Fruit fly (Drosophila melanogaster) whole organism, embryonic: ENCODE data around the gene CheA75a.
A peak's percentile ranks its signal among the peaks of the same experiment; 100 is the strongest.

Experiments used
- C15 ChIP-seq: fragments of 200-800 bp; sonication (Bioruptor generic); IDR thresholded peaks from 3 replicates; pipeline ENCODE4 v1.3.6; 2022; ENCODE audit warnings: missing biosample characterization, missing genetic modification characterization
- CG10274 ChIP-seq: fragments of 200-800 bp; sonication (Bioruptor generic); optimal IDR thresholded peaks from 3 replicates; lab custom pipeline; 2017; ENCODE audit warnings: missing biosample characterization, mild to moderate bottlenecking, missing genetic modification characterization
- CG13894 ChIP-seq: fragments of 200-800 bp; sonication (Bioruptor generic); optimal IDR thresholded peaks from 3 replicates; lab custom pipeline; 2018; ENCODE audit warnings: missing biosample characterization, mild to moderate bottlenecking, missing genetic modification characterization, moderate library complexity
- CG15696 ChIP-seq: fragments of 200-800 bp; sonication (Bioruptor generic); optimal IDR thresholded peaks from 2 replicates; lab custom pipeline; 2019; ENCODE audit warnings: missing biosample characterization, mild to moderate bottlenecking, missing genetic modification characterization, moderate library complexity
- CG16813 ChIP-seq: fragments of 200-800 bp; sonication (Bioruptor generic); IDR thresholded peaks from 3 replicates; pipeline ENCODE4 v1.3.6; 2022; ENCODE audit warnings: missing biosample characterization, missing genetic modification characterization; ENCODE audit not compliant: partially characterized antibody
- CG3281 ChIP-seq: fragments of 200-800 bp; sonication (Bioruptor generic); optimal IDR thresholded peaks from 3 replicates; lab custom pipeline; 2017; ENCODE audit warnings: missing biosample characterization, mild to moderate bottlenecking, missing genetic modification characterization
- CG3847 ChIP-seq: fragments of 200-800 bp; sonication (Bioruptor generic); IDR thresholded peaks from 2 replicates; pipeline ENCODE4 v1.3.6; 2022; ENCODE audit warnings: missing biosample characterization, missing genetic modification characterization
- CG4404 ChIP-seq: fragments of 200-800 bp; sonication (Bioruptor generic); IDR thresholded peaks from 2 replicates; pipeline ENCODE4 v1.3.6; 2022; ENCODE audit warnings: missing biosample characterization, missing genetic modification characterization
- CG6689 ChIP-seq: fragments of 200-800 bp; sonication (Bioruptor generic); IDR thresholded peaks from 2 replicates; pipeline ENCODE4 v1.3.6; 2022; ENCODE audit warnings: missing biosample characterization, missing genetic modification characterization
- CG6765 ChIP-seq: fragments of 200-800 bp; sonication (Bioruptor generic); optimal IDR thresholded peaks from 3 replicates; lab custom pipeline; 2017; ENCODE audit warnings: missing biosample characterization, mild to moderate bottlenecking, missing genetic modification characterization
- CG8290 ChIP-seq, 3 experiments: fragments of 200-800 bp; sonication (Bioruptor generic); optimal IDR thresholded peaks; 2 replicates each; lab custom pipeline; 2016 to 2019; ENCODE audit warnings: missing biosample characterization in 3 of 3, missing genetic modification characterization in 3 of 3, mild to moderate bottlenecking in 2 of 3, moderate library complexity in 1 of 3
- CG9437 ChIP-seq: fragments of 200-800 bp; sonication (Bioruptor generic); optimal IDR thresholded peaks from 2 replicates; lab custom pipeline; 2018; ENCODE audit warnings: missing biosample characterization, mild to moderate bottlenecking, missing genetic modification characterization
- CHES-1-like ChIP-seq: fragments of 200-800 bp; sonication (Bioruptor generic); optimal IDR thresholded peaks from 2 replicates; lab custom pipeline; 2016; ENCODE audit warnings: missing biosample characterization, missing genetic modification characterization
- Chrac-16 ChIP-seq: fragments of 200-800 bp; sonication (Bioruptor generic); optimal IDR thresholded peaks from 3 replicates; lab custom pipeline; 2016; ENCODE audit warnings: missing biosample characterization, missing genetic modification characterization
- Dad ChIP-seq: fragments of 200-800 bp; sonication (Bioruptor generic); optimal IDR thresholded peaks from 3 replicates; lab custom pipeline; 2016; ENCODE audit warnings: missing biosample characterization, missing genetic modification characterization
- Dek ChIP-seq: fragments of 200-800 bp; sonication (Bioruptor generic); optimal IDR thresholded peaks from 3 replicates; lab custom pipeline; 2019; ENCODE audit warnings: missing biosample characterization, mild to moderate bottlenecking, missing genetic modification characterization, moderate library complexity
- E2f2 ChIP-seq: fragments of 200-800 bp; sonication (Bioruptor generic); IDR thresholded peaks from 2 replicates; pipeline ENCODE4 v1.3.6; 2022; ENCODE audit warnings: missing biosample characterization, missing genetic modification characterization
- Eip74EF ChIP-seq, 2 experiments: fragments of 200-800 bp in 1 of 2; fragments of >200 bp in 1 of 2; sonication (Bioruptor generic) in 1 of 2; optimal IDR thresholded peaks; 2 replicates each; lab custom pipeline; 2017 to 2019; ENCODE audit warnings: missing biosample characterization in 2 of 2, missing genetic modification characterization in 2 of 2, mild to moderate bottlenecking in 1 of 2, moderate library complexity in 1 of 2
- Fer1 ChIP-seq: fragments of 200-800 bp; sonication (Bioruptor generic); optimal IDR thresholded peaks from 2 replicates; lab custom pipeline; 2017; ENCODE audit warnings: missing biosample characterization, mild to moderate bottlenecking, missing genetic modification characterization
- H2.0 ChIP-seq: fragments of 200-800 bp; sonication (Bioruptor generic); IDR thresholded peaks from 2 replicates; pipeline ENCODE4 v1.3.6; 2022; ENCODE audit warnings: missing biosample characterization, missing genetic modification characterization
- Lhr ChIP-seq: fragments of 200-800 bp; sonication (Bioruptor generic); optimal IDR thresholded peaks from 3 replicates; lab custom pipeline; 2017; ENCODE audit warnings: mild to moderate bottlenecking, missing biosample characterization, missing genetic modification reagents, missing genetic modification characterization
- MTF-1 ChIP-seq: fragments of 200-800 bp; sonication (Bioruptor generic); optimal IDR thresholded peaks from 2 replicates; lab custom pipeline; 2018; ENCODE audit warnings: missing biosample characterization, mild to moderate bottlenecking, missing genetic modification characterization, borderline replicate concordance
- Sox102F ChIP-seq: fragments of 200-800 bp; sonication (Bioruptor generic); optimal IDR thresholded peaks from 2 replicates; lab custom pipeline; 2018; ENCODE audit warnings: missing biosample characterization, mild to moderate bottlenecking, missing genetic modification characterization, moderate library complexity
- ara ChIP-seq: fragments of 200-800 bp; sonication (Bioruptor generic); IDR thresholded peaks from 2 replicates; pipeline ENCODE4 v1.3.6; 2022; ENCODE audit warnings: missing biosample characterization, missing genetic modification characterization
- az2 ChIP-seq: fragments of 200-800 bp; sonication (Bioruptor generic); optimal IDR thresholded peaks from 3 replicates; lab custom pipeline; 2016; ENCODE audit warnings: missing biosample characterization, missing genetic modification characterization
- bab2 ChIP-seq: fragments of 200-800 bp; sonication (Bioruptor generic); optimal IDR thresholded peaks from 2 replicates; lab custom pipeline; 2016; ENCODE audit warnings: missing biosample characterization, missing genetic modification characterization
- cad ChIP-seq: fragments of >200 bp; optimal IDR thresholded peaks from 2 replicates; lab custom pipeline; 2017; ENCODE audit warnings: missing biosample characterization, missing genetic modification characterization
- cwo ChIP-seq: fragments of 200-800 bp; sonication (Bioruptor generic); optimal IDR thresholded peaks from 3 replicates; lab custom pipeline; 2017; ENCODE audit warnings: missing biosample characterization, missing genetic modification characterization, mild to moderate bottlenecking, moderate library complexity, missing genetic modification reagents
- dpn ChIP-seq, 2 experiments: fragments of 200-800 bp; sonication (Bioruptor generic); optimal IDR thresholded peaks; 3 replicates each; lab custom pipeline; 2016; ENCODE audit warnings: missing biosample characterization in 2 of 2, missing genetic modification characterization in 2 of 2
- dysf ChIP-seq: fragments of 200-800 bp; sonication (Bioruptor generic); IDR thresholded peaks from 3 replicates; pipeline ENCODE4 v1.3.6; 2022; ENCODE audit warnings: missing biosample characterization, missing genetic modification characterization
- en ChIP-seq: fragments of 200-800 bp; sonication (Bioruptor generic); optimal IDR thresholded peaks from 2 replicates; lab custom pipeline; 2016; ENCODE audit warnings: missing biosample characterization, missing genetic modification characterization
- gcm2 ChIP-seq: fragments of 200-800 bp; sonication (Bioruptor generic); optimal IDR thresholded peaks from 2 replicates; lab custom pipeline; 2016; ENCODE audit warnings: missing biosample characterization, missing genetic modification characterization
- grn ChIP-seq: fragments of 200-800 bp; sonication (Bioruptor generic); optimal IDR thresholded peaks from 3 replicates; lab custom pipeline; 2017; ENCODE audit warnings: missing biosample characterization, missing genetic modification characterization
- gsb-n ChIP-seq: fragments of 200-800 bp; sonication (Bioruptor generic); optimal IDR thresholded peaks from 3 replicates; lab custom pipeline; 2018; ENCODE audit warnings: missing biosample characterization, mild to moderate bottlenecking, missing genetic modification characterization
- ind ChIP-seq: fragments of 200-800 bp; sonication (Bioruptor generic); optimal IDR thresholded peaks from 3 replicates; lab custom pipeline; 2016; ENCODE audit warnings: missing biosample characterization, missing genetic modification characterization
- kni ChIP-seq: fragments of 200-800 bp; sonication (Bioruptor generic); optimal IDR thresholded peaks from 3 replicates; lab custom pipeline; 2017; ENCODE audit warnings: mild to moderate bottlenecking, missing biosample characterization, missing genetic modification reagents, missing genetic modification characterization
- maf-S ChIP-seq: fragments of 200-800 bp; sonication (Bioruptor generic); optimal IDR thresholded peaks from 2 replicates; lab custom pipeline; 2016; ENCODE audit warnings: missing biosample characterization, missing genetic modification characterization
- pho ChIP-seq: fragments of 200-800 bp; sonication (Bioruptor generic); optimal IDR thresholded peaks from 2 replicates; lab custom pipeline; 2016; ENCODE audit warnings: missing biosample characterization, missing genetic modification characterization
- salm ChIP-seq: fragments of 200-800 bp; sonication (Bioruptor generic); optimal IDR thresholded peaks from 2 replicates; lab custom pipeline; 2018; ENCODE audit warnings: missing biosample characterization, mild to moderate bottlenecking, missing genetic modification characterization
- sc ChIP-seq, 3 experiments: fragments of >200 bp in 2 of 3; fragments of 200-800 bp in 1 of 3; sonication (Bioruptor generic) in 1 of 3; optimal IDR thresholded peaks; 2 replicates in 2 of 3; 3 replicates in 1 of 3; lab custom pipeline; 2017; ENCODE audit warnings: mild to moderate bottlenecking in 1 of 3, missing biosample characterization in 1 of 3, missing genetic modification characterization in 1 of 3, missing genetic modification reagents in 1 of 3
- scrt ChIP-seq: fragments of 200-800 bp; sonication (Bioruptor generic); optimal IDR thresholded peaks from 2 replicates; lab custom pipeline; 2018; ENCODE audit warnings: missing biosample characterization, mild to moderate bottlenecking, missing genetic modification characterization, moderate library complexity
- sd ChIP-seq: fragments of 200-800 bp; sonication (Bioruptor generic); optimal IDR thresholded peaks from 3 replicates; lab custom pipeline; 2018; ENCODE audit warnings: missing biosample characterization, mild to moderate bottlenecking, missing genetic modification characterization, moderate library complexity
- sens-2 ChIP-seq: fragments of 200-800 bp; sonication (Bioruptor generic); IDR thresholded peaks from 2 replicates; pipeline ENCODE4 v1.3.6; 2022; ENCODE audit warnings: missing biosample characterization, missing genetic modification characterization
- sna ChIP-seq: fragments of 200-800 bp; sonication (Bioruptor generic); IDR thresholded peaks from 2 replicates; pipeline ENCODE4 v1.3.6; 2022; ENCODE audit warnings: missing biosample characterization, missing genetic modification characterization; ENCODE audit not compliant: partially characterized antibody
- sqz ChIP-seq: fragments of 200-800 bp; sonication (Bioruptor generic); optimal IDR thresholded peaks from 3 replicates; lab custom pipeline; 2018; ENCODE audit warnings: missing biosample characterization, mild to moderate bottlenecking, missing genetic modification characterization
- ssp ChIP-seq: fragments of 200-800 bp; sonication (Bioruptor generic); IDR thresholded peaks from 2 replicates; pipeline ENCODE4 v1.3.6; 2022; ENCODE audit warnings: missing biosample characterization, missing genetic modification characterization
- tna ChIP-seq: fragments of 200-800 bp; sonication (Bioruptor generic); IDR thresholded peaks from 2 replicates; pipeline ENCODE4 v1.3.6; 2022; ENCODE audit warnings: missing biosample characterization, missing genetic modification characterization; ENCODE audit not compliant: partially characterized antibody
- unc-4 ChIP-seq: fragments of 200-800 bp; sonication (Bioruptor generic); IDR thresholded peaks from 2 replicates; pipeline ENCODE4 v1.3.6; 2022; ENCODE audit warnings: missing biosample characterization, missing genetic modification characterization; ENCODE audit not compliant: partially characterized antibody
- wek ChIP-seq: fragments of 200-800 bp; sonication (Bioruptor generic); optimal IDR thresholded peaks from 3 replicates; lab custom pipeline; 2018; ENCODE audit warnings: missing biosample characterization, mild to moderate bottlenecking, missing genetic modification characterization, moderate library complexity
- z ChIP-seq: fragments of 200-800 bp; sonication (Bioruptor generic); IDR thresholded peaks from 3 replicates; pipeline ENCODE4 v1.3.6; 2022; ENCODE audit warnings: missing biosample characterization, missing genetic modification characterization

The CheA75a gene

DNA sequence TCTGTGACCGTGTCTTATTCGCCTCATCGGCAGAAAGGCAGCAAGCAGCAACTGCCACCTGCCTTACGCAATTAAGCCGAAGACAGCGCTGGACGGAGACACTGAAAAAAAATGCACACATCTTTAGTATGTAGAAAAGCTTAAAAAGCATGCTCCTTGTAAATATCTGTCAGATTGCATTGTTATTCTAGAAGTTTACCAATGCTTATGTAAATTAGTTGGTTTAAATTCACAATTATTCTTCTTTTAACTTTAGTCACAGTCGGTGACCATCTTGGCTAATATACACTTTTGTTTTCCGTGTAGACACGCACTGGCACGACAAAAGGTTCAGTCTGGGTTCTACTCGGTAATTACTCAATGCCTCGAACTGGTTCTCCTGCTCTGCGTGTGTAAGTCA is 36.2 kb upstream of the CheA75a start (continued):
- TF ChIP-seq unc-4: no peak
- no peak for TF ChIP-seq sd (tag; lab: Kevin White, UChicago)
- TF ChIP-seq CG8290 (GFP tag; optimal IDR thresholded peaks at IDR 0.05; lab: Kevin White, UChicago): peak; percentile 42
- peak in 1 of 2 experiments; percentile 38 for TF ChIP-seq CG8290 (tag; optimal IDR thresholded peaks at IDR 0.05; lab: Kevin White, UChicago)
- no peak for TF ChIP-seq CG16813 (GFP tag; lab: Robert Waterston, UW)
- peak; percentile 53 for TF ChIP-seq Chrac-16
- TF ChIP-seq ara (GFP tag; lab: Robert Waterston, UW): peak; percentile 61; the same call in 1 of the 2 replicates
- TF ChIP-seq ssp (GFP tag; lab: Robert Waterston, UW): no peak
- TF ChIP-seq Sox102F: peak; percentile 31
- TF ChIP-seq wek: no peak
- TF ChIP-seq CG13894 (tag; lab: Kevin White, UChicago): no peak
- TF ChIP-seq Eip74EF (GFP tag; optimal IDR thresholded peaks at IDR 0.05; lab: Kevin White, UChicago): no peak
- TF ChIP-seq Fer1 (GFP tag; lab: Kevin White, UChicago): no peak
- no peak for TF ChIP-seq Lhr (GFP tag; lab: Kevin White, UChicago)
- no peak for TF ChIP-seq H2.0 (GFP tag; lab: Robert Waterston, UW)
- TF ChIP-seq sna (GFP tag; lab: Robert Waterston, UW): no peak
- TF ChIP-seq CG4404 (GFP tag; lab: Robert Waterston, UW): no peak
- TF ChIP-seq gsb-n (tag; lab: Kevin White, UChicago): peak; percentile 37
- peak; percentile 53 for TF ChIP-seq CG6689 (GFP tag; lab: Robert Waterston, UW)
- peak; percentile 30 for TF ChIP-seq az2 (GFP tag; lab: Kevin White, UChicago)
- no peak for TF ChIP-seq CG3281 (GFP tag; lab: Kevin White, UChicago)
- no peak for TF ChIP-seq sqz (GFP tag; lab: Kevin White, UChicago)
- TF ChIP-seq salm (tag; lab: Kevin White, UChicago): no peak
- no peak for TF ChIP-seq scrt
- TF ChIP-seq dysf (GFP tag; lab: Robert Waterston, UW): peak; percentile 54; the same call in 2 of the 3 replicates
- no peak for TF ChIP-seq z (GFP tag; lab: Robert Waterston, UW)
- TF ChIP-seq CG3847: no peak
- TF ChIP-seq CG9437 (GFP tag; lab: Kevin White, UChicago): peak; percentile 18
- TF ChIP-seq maf-S (GFP tag; lab: Kevin White, UChicago): no peak
- TF ChIP-seq CG15696 (tag; lab: Kevin White, UChicago): peak; percentile 51
- no peak for TF ChIP-seq CG6765
- no peak for TF ChIP-seq MTF-1
- no peak for TF ChIP-seq en (GFP tag; lab: Kevin White, UChicago)
- TF ChIP-seq E2f2 (GFP tag; lab: Robert Waterston, UW): no peak
- peak; percentile 51 for TF ChIP-seq bab2 (GFP tag; lab: Kevin White, UChicago)
- TF ChIP-seq pho (GFP tag; lab: Kevin White, UChicago): peak; percentile 10
- TF ChIP-seq CG10274 (GFP tag; lab: Kevin White, UChicago): no peak
- TF ChIP-seq sens-2 (GFP tag; lab: Robert Waterston, UW): peak; percentile 32; the same call in 1 of the 2 replicates
- no peak for TF ChIP-seq Dad (GFP tag; lab: Kevin White, UChicago)
- TF ChIP-seq gcm2: no peak
- no peak for TF ChIP-seq grn
- no peak for TF ChIP-seq ind (GFP tag; lab: Kevin White, UChicago)
- peak; percentile 29 for TF ChIP-seq kni (GFP tag; lab: Kevin White, UChicago)
- no peak for TF ChIP-seq sc (optimal IDR thresholded peaks at IDR 0.05; lab: Kevin White, UChicago)
- peak; percentile 25 for TF ChIP-seq sc (GFP tag; optimal IDR thresholded peaks at IDR 0.05; lab: Kevin White, UChicago)
- TF ChIP-seq Dek (tag; lab: Kevin White, UChicago): no peak
- no peak for TF ChIP-seq tna (GFP tag; lab: Robert Waterston, UW)
- TF ChIP-seq CHES-1-like (GFP tag; lab: Kevin White, UChicago): peak; percentile 13
- TF ChIP-seq cad (GFP tag; lab: Kevin White, UChicago): no peak
- TF ChIP-seq dpn (GFP tag; optimal IDR thresholded peaks at IDR 0.05; lab: Kevin White, UChicago): peak; percentile 27 to 38
- no peak for TF ChIP-seq cwo (GFP tag; lab: Kevin White, UChicago)
- TF ChIP-seq C15: no peak
